Worm (Caenorhabditis elegans) whole organism, L3 larva: ENCODE data around the gene moe-3.

Experiments
- R02D3.7 ChIP-seq: fragments of 150-350 bp; optimal IDR thresholded peaks from 2 replicates; lab custom pipeline; 2014; ENCODE audit warnings: missing biosample characterization, missing genetic modification characterization
- ZK546.5 ChIP-seq: sonication (generic microtip); optimal IDR thresholded peaks from 2 replicates; lab custom pipeline; 2017; ENCODE audit warnings: missing biosample characterization, missing genetic modification characterization
- aly-2 ChIP-seq: fragments of 150-350 bp; optimal IDR thresholded peaks from 2 replicates; lab custom pipeline; 2014; ENCODE audit warnings: missing biosample characterization, missing genetic modification characterization
- ama-1 ChIP-seq: fragments of 150-350 bp; optimal IDR thresholded peaks from 2 replicates; lab custom pipeline; 2018
- ceh-28 ChIP-seq: fragments of 150-350 bp; optimal IDR thresholded peaks from 2 replicates; lab custom pipeline; 2014; ENCODE audit warnings: missing biosample characterization, missing genetic modification reagents, missing genetic modification characterization
- ceh-82 ChIP-seq: fragments of 150-350 bp; optimal IDR thresholded peaks from 2 replicates; lab custom pipeline; 2014; ENCODE audit warnings: missing biosample characterization, missing genetic modification characterization
- ceh-9 ChIP-seq: sonication (generic microtip); optimal IDR thresholded peaks from 2 replicates; lab custom pipeline; 2018; ENCODE audit warnings: missing biosample characterization, missing genetic modification characterization
- mdl-1 ChIP-seq: fragments of 150-350 bp; optimal IDR thresholded peaks from 2 replicates; lab custom pipeline; 2014; ENCODE audit warnings: missing biosample characterization, missing genetic modification characterization
- nhr-11 ChIP-seq: fragments of 150-350 bp; optimal IDR thresholded peaks from 2 replicates; lab custom pipeline; 2014; ENCODE audit warnings: missing biosample characterization, missing genetic modification characterization
- nhr-23 ChIP-seq: fragments of 150-350 bp; optimal IDR thresholded peaks from 2 replicates; lab custom pipeline; 2014; ENCODE audit warnings: missing biosample characterization, missing genetic modification reagents, missing genetic modification characterization
- nhr-237 ChIP-seq: fragments of 150-350 bp; optimal IDR thresholded peaks from 2 replicates; lab custom pipeline; 2014; ENCODE audit warnings: missing biosample characterization, missing genetic modification characterization
- nhr-77 ChIP-seq: fragments of 150-350 bp; optimal IDR thresholded peaks from 2 replicates; lab custom pipeline; 2014; ENCODE audit warnings: missing biosample characterization, missing genetic modification characterization
- zag-1 ChIP-seq: fragments of 150-350 bp; optimal IDR thresholded peaks from 2 replicates; lab custom pipeline; 2014; ENCODE audit warnings: missing biosample characterization, missing genetic modification characterization

ce11 chrII:13153299-13153698 is 12.2 kb downstream of the moe-3 start, which contains the start of gene spe-18:
- TF ChIP-seq nhr-11 (no peak), nhr-23 (tag; lab: Kevin White, UChicago) (no peak), R02D3.7 (tag; lab: Kevin White, UChicago) (no peak), ceh-28 (tag; lab: Kevin White, UChicago) (no peak), mdl-1 (no peak), ama-1 (lab: Kevin White, UChicago) (no peak), ceh-82 (no peak), aly-2 (tag; lab: Kevin White, UChicago) (no peak), nhr-237 (tag; lab: Kevin White, UChicago) (no peak), zag-1 (no peak), nhr-77 (tag; lab: Kevin White, UChicago) (no peak), ZK546.5 (no peak), ceh-9 (tag; lab: Kevin White, UChicago) (no peak)
